Worm (Caenorhabditis elegans): ENCODE measurements around the gene F42E11.3.
A peak's percentile ranks its signal among the peaks of the same experiment; 100 is the strongest.

The F42E11.3 gene

ce11 chrX:11365995-11366394 lies 9.4 kb downstream of the F42E11.3 start (continued):
- no peak for TF ChIP-seq zfp-3 (GFP tag; conservative IDR thresholded peaks at IDR 0.05)

- TF ChIP-seq hlh-11 (tag; optimal IDR thresholded peaks at IDR 0.05), result peak; percentile 4
- TF ChIP-seq set-16 (GFP tag; IDR thresholded peaks at IDR 0.05), result no peak
- no peak for TF ChIP-seq pha-4 (GFP tag; IDR thresholded peaks at IDR 0.05)
- no peak for TF ChIP-seq pha-4 (tag; optimal IDR thresholded peaks at IDR 0.05)
- no peak for TF ChIP-seq lim-7 (GFP tag; IDR thresholded peaks at IDR 0.05)
- no peak for TF ChIP-seq ceh-28 (tag; optimal IDR thresholded peaks at IDR 0.05)
- TF ChIP-seq ceh-20 (GFP tag; IDR thresholded peaks at IDR 0.05), result no peak
- no peak for TF ChIP-seq gei-8 (GFP tag; optimal IDR thresholded peaks at IDR 0.05)
- peak; percentile 61 for TF ChIP-seq dve-1 (tag; optimal IDR thresholded peaks at IDR 0.05; ENCODE audit: insufficient read depth)
- TF ChIP-seq tag-97 (GFP tag; IDR thresholded peaks at IDR 0.05), result no peak
- TF ChIP-seq daf-16 (GFP tag; optimal IDR thresholded peaks at IDR 0.05), result no peak
- TF ChIP-seq daf-16 (tag; optimal IDR thresholded peaks at IDR 0.05), result peak; percentile 83
- no peak for TF ChIP-seq daf-19 (GFP tag; conservative IDR thresholded peaks at IDR 0.05)
- no peak for TF ChIP-seq sdz-12 (GFP tag; optimal IDR thresholded peaks at IDR 0.05)
- peak; percentile 51 for TF ChIP-seq nhr-28 (tag; optimal IDR thresholded peaks at IDR 0.05)
- peak; percentile 71 for TF ChIP-seq php-3 (GFP tag; IDR thresholded peaks at IDR 0.05)
Measured at ce11 chrX:11364914-11365313, 10.5 kb downstream of the F42E11.3 start.

- no peak for TF ChIP-seq hlh-30 (tag; optimal IDR thresholded peaks at IDR 0.05; ENCODE audit: insufficient read depth)
- TF ChIP-seq aly-2 (tag; optimal IDR thresholded peaks at IDR 0.05), result no peak
- no peak for TF ChIP-seq arid-1 (GFP tag; conservative IDR thresholded peaks at IDR 0.05)
- no peak for TF ChIP-seq nhr-41 (GFP tag; IDR thresholded peaks at IDR 0.05)
- TF ChIP-seq dve-1 (tag; optimal IDR thresholded peaks at IDR 0.05; ENCODE audit: insufficient read depth), result no peak
- TF ChIP-seq mxl-3 (GFP tag; optimal IDR thresholded peaks at IDR 0.05), result no peak
- no peak for TF ChIP-seq aha-1 (tag)
- no peak for TF ChIP-seq daf-8 (GFP tag; IDR thresholded peaks at IDR 0.05)
- TF ChIP-seq egl-27 (tag; optimal IDR thresholded peaks at IDR 0.05), result no peak
- TF ChIP-seq spr-1 (tag; optimal IDR thresholded peaks at IDR 0.05), result no peak
- no peak for TF ChIP-seq D1046.2 (GFP tag; IDR thresholded peaks at IDR 0.05)
- no peak for TF ChIP-seq ceh-32 (tag; optimal IDR thresholded peaks at IDR 0.05; ENCODE audit: poor library complexity)
- no peak for TF ChIP-seq lir-3 (tag; optimal IDR thresholded peaks at IDR 0.05)
- TF ChIP-seq Y105C5A.15 (GFP tag; IDR thresholded peaks at IDR 0.05), result no peak
- no peak for TF ChIP-seq attf-4 (tag; optimal IDR thresholded peaks at IDR 0.05)
Measured at ce11 chrX:11357516-11357915, 17.9 kb downstream of the F42E11.3 start, which contains the start of gene pgp-4. Gene pgp-4 (plus strand): TSS chrX:11357816.

- TF ChIP-seq F49E8.2 (tag; optimal IDR thresholded peaks at IDR 0.05; ENCODE audit: borderline replicate concordance), result no peak
- TF ChIP-seq lim-7 (GFP tag; IDR thresholded peaks at IDR 0.05), result no peak
- peak in 1 of 2 experiments; percentile 94 for TF ChIP-seq unc-62 (GFP tag; optimal IDR thresholded peaks at IDR 0.05 in 1 of 2)
- TF ChIP-seq unc-62 (tag; optimal IDR thresholded peaks at IDR 0.05), result no peak
- TF ChIP-seq dpl-1 (GFP tag; optimal IDR thresholded peaks at IDR 0.05), result no peak
- TF ChIP-seq unc-130 (GFP tag; optimal IDR thresholded peaks at IDR 0.05), result no peak
Measured at ce11 chrX:11355856-11356255, 19.6 kb downstream of the F42E11.3 start.

- TF ChIP-seq arid-1 (GFP tag; conservative IDR thresholded peaks at IDR 0.05) (no peak), lin-39 (tag; optimal IDR thresholded peaks at IDR 0.05) (no peak), ztf-11 (tag; optimal IDR thresholded peaks at IDR 0.05) (no peak)
Measured at ce11 chrX:11351856-11352255, 23.6 kb downstream of the F42E11.3 start, which contains the start of gene pgp-3. Gene pgp-3 (plus strand): TSS chrX:11352156.
